Worm (Caenorhabditis elegans) whole organism, early embryonic: ENCODE measurements around the gene cyp-33E1.

Source experiments
- F13C5.2 ChIP-seq: sonication (generic microtip); optimal IDR thresholded peaks from 2 replicates; lab custom pipeline; 2017; ENCODE audit warnings: mild to moderate bottlenecking, missing genetic modification characterization, inconsistent platforms, missing compliant biosample characterization
- aly-1 ChIP-seq: sonication (generic microtip); optimal IDR thresholded peaks from 2 replicates; lab custom pipeline; 2016; ENCODE audit warnings: missing genetic modification characterization, missing compliant biosample characterization
- ama-1 ChIP-seq: fragments of 150-350 bp; optimal IDR thresholded peaks from 2 replicates; lab custom pipeline; 2014
- ceh-36 ChIP-seq: sonication (generic microtip); optimal IDR thresholded peaks from 2 replicates; lab custom pipeline; 2016; ENCODE audit warnings: missing genetic modification characterization, inconsistent platforms, missing compliant biosample characterization
- flt-1 ChIP-seq: fragments of 200-800 bp; sonication (Bioruptor generic); IDR thresholded peaks from 2 replicates; pipeline ENCODE4 v1.3.6; 2022; ENCODE audit warnings: missing genetic modification characterization, missing compliant biosample characterization
- hmbx-1 ChIP-seq: sonication (generic microtip); optimal IDR thresholded peaks from 2 replicates; lab custom pipeline; 2016; ENCODE audit warnings: mild to moderate bottlenecking, missing genetic modification characterization, missing compliant biosample characterization
- hmg-4 ChIP-seq: fragments of 200-800 bp; sonication (Bioruptor generic); optimal IDR thresholded peaks from 2 replicates; lab custom pipeline; 2018; ENCODE audit warnings: mild to moderate bottlenecking, missing genetic modification characterization, missing compliant biosample characterization
- pes-1 ChIP-seq: fragments of 200-800 bp; sonication (Bioruptor generic); IDR thresholded peaks from 2 replicates; pipeline ENCODE4 v1.3.6; 2022; ENCODE audit warnings: missing genetic modification reagents, missing genetic modification characterization, missing compliant biosample characterization
- scrt-1 ChIP-seq: fragments of 200-800 bp; sonication (Bioruptor generic); IDR thresholded peaks from 2 replicates; pipeline ENCODE4 v1.3.6; 2022; ENCODE audit warnings: missing genetic modification characterization, missing compliant biosample characterization
- tra-4 ChIP-seq: sonication (generic microtip); optimal IDR thresholded peaks from 2 replicates; lab custom pipeline; 2017; ENCODE audit warnings: missing genetic modification characterization, missing compliant biosample characterization

DNA sequence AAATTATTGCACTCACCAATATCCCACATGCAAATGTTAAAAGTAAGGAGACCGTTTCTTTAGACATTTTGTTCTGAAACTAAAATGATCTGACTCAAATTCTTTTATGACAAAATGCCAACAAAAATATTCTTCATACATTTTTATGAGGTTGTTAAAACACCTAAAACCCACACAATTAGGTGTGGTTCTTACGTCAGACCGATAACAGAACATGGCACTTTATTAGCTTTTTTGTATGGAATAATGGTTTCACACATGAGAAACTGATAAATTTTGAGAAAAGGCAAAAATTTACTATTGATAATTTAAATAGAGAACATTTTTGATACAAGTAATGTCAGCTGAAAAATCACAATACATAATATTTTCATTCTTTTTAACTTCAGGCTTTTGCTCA, 5.2 kb upstream of the cyp-33E1 start, which contains the start of gene C49C8.5:
- TF ChIP-seq hmg-4 (GFP tag; lab: Kevin White, UChicago) (no peak), scrt-1 (GFP tag; lab: Robert Waterston, UW) (no peak), ama-1 (lab: Kevin White, UChicago) (no peak), ceh-36 (tag; lab: Kevin White, UChicago) (no peak), tra-4 (tag; lab: Kevin White, UChicago) (no peak), F13C5.2 (tag; lab: Kevin White, UChicago) (no peak), pes-1 (GFP tag; lab: Robert Waterston, UW) (no peak), hmbx-1 (tag; lab: Kevin White, UChicago) (no peak), aly-1 (tag; lab: Kevin White, UChicago) (no peak), flt-1 (GFP tag; lab: Robert Waterston, UW) (no peak)
